Fruit fly (Drosophila melanogaster) S2 (cell line): ENCODE results near the gene hay.

Source experiments
- CG8478 ChIP-seq: fragments of >200 bp; optimal IDR thresholded peaks from 2 replicates; lab custom pipeline; 2018
- CTCF ChIP-seq, 2 experiments: fragments of >200 bp; optimal IDR thresholded peaks; 2 replicates each; lab custom pipeline; 2018

The hay gene

dm6 chr3L:10630885-10631359 is at the start of gene hay, which contains the start of the genes CG42535 and CG34001:
TSS of gene hay (plus strand) at chr3L:10631079.
TSS of gene CG42535 (minus strand) at chr3L:10630935.
TSS of gene CG34001 (plus strand) at chr3L:10631079.
- TF ChIP-seq CG8478, result no peak
- TF ChIP-seq CTCF (optimal IDR thresholded peaks at IDR 0.05; lab: Kevin White, UChicago), result peak; percentile 24 to 36

dm6 chr3L:10581688-10582288 is 49.1 kb upstream of the hay start:
- TF ChIP-seq CTCF (optimal IDR thresholded peaks at IDR 0.05; lab: Kevin White, UChicago), result no peak

- no peak for TF ChIP-seq CTCF (optimal IDR thresholded peaks at IDR 0.05; lab: Kevin White, UChicago)
- TF ChIP-seq CG8478, result no peak
These were observed 45.9 kb upstream of the hay start for dm6 chr3L:10584965-10585364.

- TF ChIP-seq CG8478, result no peak
- no peak for TF ChIP-seq CTCF (optimal IDR thresholded peaks at IDR 0.05; lab: Kevin White, UChicago)
These were observed 31.4 kb upstream of the hay start for dm6 chr3L:10599512-10599911.

- no peak for TF ChIP-seq CTCF (optimal IDR thresholded peaks at IDR 0.05; lab: Kevin White, UChicago)
- no peak for TF ChIP-seq CG8478
These were observed 7.4 kb upstream of the hay start, which contains the start of gene CG42521 for dm6 chr3L:10623476-10623875. TSS of gene CG42521 (minus strand) at chr3L:10623576.

- TF ChIP-seq CTCF (optimal IDR thresholded peaks at IDR 0.05; lab: Kevin White, UChicago), result no peak
- no peak for TF ChIP-seq CG8478
These were observed 5.4 kb upstream of the hay start, which contains the start of gene CG43127 for dm6 chr3L:10625499-10625898. TSS of gene CG43127 (minus strand) at chr3L:10625599.

dm6 chr3L:10626199-10626598 is 4.7 kb upstream of the hay start, which contains the start of gene CG34238:
TSS of gene CG34238 (plus strand) at chr3L:10626499.
- TF ChIP-seq CTCF (optimal IDR thresholded peaks at IDR 0.05; lab: Kevin White, UChicago) (no peak), CG8478 (no peak)

- TF ChIP-seq CG8478 (no peak), CTCF (optimal IDR thresholded peaks at IDR 0.05; lab: Kevin White, UChicago) (no peak)
These were observed 2.5 kb upstream of the hay start, which contains the start of gene CG14151 for dm6 chr3L:10628384-10628783. TSS of gene CG14151 (minus strand) at chr3L:10628484.

- TF ChIP-seq CTCF (optimal IDR thresholded peaks at IDR 0.05; lab: Kevin White, UChicago) (no peak), CG8478 (no peak)
These were observed 910 bp upstream of the hay start, which contains the start of gene CG42536 for dm6 chr3L:10629969-10630368. TSS of gene CG42536 (minus strand) at chr3L:10630069.

dm6 chr3L:10637819-10638218 is 6.9 kb downstream of the hay start, which contains the start of gene Cnep1r2:
TSS of gene Cnep1r2 (plus strand) at chr3L:10638146.
- no peak for TF ChIP-seq CTCF (optimal IDR thresholded peaks at IDR 0.05; lab: Kevin White, UChicago)
- TF ChIP-seq CG8478, result no peak

- TF ChIP-seq CTCF (optimal IDR thresholded peaks at IDR 0.05; lab: Kevin White, UChicago), result no peak
- no peak for TF ChIP-seq CG8478
These were observed 8.6 kb downstream of the hay start, which contains the start of gene CG18628 for dm6 chr3L:10639440-10639839. TSS of gene CG18628 (plus strand) at chr3L:10639740.

dm6 chr3L:10641589-10641988 is 10.7 kb downstream of the hay start, which contains the start of gene CG14154:
TSS of gene CG14154 (plus strand) at chr3L:10641889.
- TF ChIP-seq CG8478 (no peak), CTCF (optimal IDR thresholded peaks at IDR 0.05; lab: Kevin White, UChicago) (no peak)

- no peak for TF ChIP-seq CG8478
- TF ChIP-seq CTCF (optimal IDR thresholded peaks at IDR 0.05; lab: Kevin White, UChicago), result no peak
These were observed 12.3 kb downstream of the hay start, which contains the start of gene CG14153 for dm6 chr3L:10643228-10643627. TSS of gene CG14153 (plus strand) at chr3L:10643528.

dm6 chr3L:10645965-10646364 is 15.1 kb downstream of the hay start:
- TF ChIP-seq CG8478 (no peak), CTCF (optimal IDR thresholded peaks at IDR 0.05; lab: Kevin White, UChicago) (no peak)

dm6 chr3L:10647158-10647557 is 16.3 kb downstream of the hay start:
- no peak for TF ChIP-seq CTCF (optimal IDR thresholded peaks at IDR 0.05; lab: Kevin White, UChicago)
- TF ChIP-seq CG8478, result no peak

- TF ChIP-seq CTCF (optimal IDR thresholded peaks at IDR 0.05; lab: Kevin White, UChicago), result no peak
- TF ChIP-seq CG8478, result no peak
These were observed 17.6 kb downstream of the hay start for dm6 chr3L:10648431-10648830.
